Fruit fly (Drosophila melanogaster): ENCODE data around the gene TTLL4B.

Gene TTLL4B

DNA sequence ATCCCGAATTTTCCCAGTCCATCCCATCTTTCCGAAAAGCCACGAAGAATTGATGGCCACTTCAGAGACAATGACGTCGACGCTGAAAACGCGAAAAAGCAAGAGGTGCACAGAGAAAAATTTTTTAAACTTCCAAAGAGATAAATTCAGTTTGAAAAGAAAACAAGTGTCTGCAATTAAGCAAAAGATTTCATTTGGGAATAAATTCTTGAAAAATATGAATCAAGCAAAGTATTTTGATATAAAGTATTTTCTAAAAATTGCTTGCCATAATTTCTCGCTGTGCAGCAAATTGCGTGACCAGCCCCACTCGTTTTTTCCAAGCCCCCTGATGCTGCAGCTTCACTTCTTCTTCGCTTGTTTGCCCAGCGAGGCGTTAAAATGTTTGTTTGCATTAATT lies 19.7 kb downstream of the TTLL4B start (continued):
- TF ChIP-seq CG8632 (GFP tag; optimal IDR thresholded peaks at IDR 0.05) (peak; percentile 46), CG16779 (tag; optimal IDR thresholded peaks at IDR 0.05) (no peak), CG6163 (GFP tag; IDR thresholded peaks at IDR 0.05) (peak; percentile 85), Sox15 (GFP tag; optimal IDR thresholded peaks at IDR 0.05) (peak; percentile 21), Smox (GFP tag; optimal IDR thresholded peaks at IDR 0.05) (peak; percentile 66), CG4318 (GFP tag; optimal IDR thresholded peaks at IDR 0.05) (peak; percentile 76), CG6808 (GFP tag; optimal IDR thresholded peaks at IDR 0.05) (peak; percentile 45), CG34406 (GFP tag; optimal IDR thresholded peaks at IDR 0.05) (peak; percentile 57), achi (GFP tag; optimal IDR thresholded peaks at IDR 0.05) (peak; percentile 61), CG6854 (GFP tag; optimal IDR thresholded peaks at IDR 0.05) (no peak), CG10631 (GFP tag; optimal IDR thresholded peaks at IDR 0.05) (peak; percentile 75), CG31627 (GFP tag; optimal IDR thresholded peaks at IDR 0.05) (peak; percentile 61), net (GFP tag; optimal IDR thresholded peaks at IDR 0.05) (peak; percentile 73), Gug (GFP tag; IDR thresholded peaks at IDR 0.05) (peak; percentile 73), CG10669 (GFP tag; optimal IDR thresholded peaks at IDR 0.05) (peak; percentile 54), CG11902 (GFP tag; optimal IDR thresholded peaks at IDR 0.05) (peak; percentile 28), svp (GFP tag) (peak; percentile 81), CG9139 (GFP tag; optimal IDR thresholded peaks at IDR 0.05) (no peak), Sox14 (GFP tag; optimal IDR thresholded peaks at IDR 0.05) (peak; percentile 75), salr (GFP tag; optimal IDR thresholded peaks at IDR 0.05) (peak in 1 of 2 experiments; percentile 68), lz (GFP tag; optimal IDR thresholded peaks at IDR 0.05) (peak; percentile 67), Blimp-1 (GFP tag; optimal IDR thresholded peaks at IDR 0.05) (no peak), CG8119 (GFP tag; IDR thresholded peaks at IDR 0.05) (peak; percentile 90), OdsH (GFP tag; optimal IDR thresholded peaks at IDR 0.05) (peak; percentile 77)

DNA sequence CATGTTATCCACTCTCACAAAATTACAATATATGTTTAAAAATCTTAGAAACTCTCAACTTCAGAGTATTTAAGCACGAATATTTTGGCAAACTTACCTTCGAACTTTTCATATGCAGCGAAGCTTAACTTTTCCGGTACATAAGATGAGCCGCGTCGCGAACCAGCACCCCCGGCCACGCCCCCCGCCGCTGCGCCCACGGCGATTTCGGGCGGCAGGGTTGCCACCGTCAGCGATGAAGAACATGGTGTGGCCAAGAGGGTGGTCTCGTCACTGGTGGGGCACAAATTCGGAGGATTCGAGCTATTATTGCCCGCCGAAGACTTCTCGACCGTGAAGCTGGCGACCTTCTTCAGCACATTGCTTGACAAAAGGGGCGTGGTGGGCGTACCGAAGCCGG lies 21.5 kb downstream of the TTLL4B start:
- TF ChIP-seq CG11902 (GFP tag; optimal IDR thresholded peaks at IDR 0.05) (no peak), CG4318 (GFP tag; optimal IDR thresholded peaks at IDR 0.05) (no peak), Sox102F (GFP tag; optimal IDR thresholded peaks at IDR 0.05) (no peak), esn (GFP tag; optimal IDR thresholded peaks at IDR 0.05) (no peak), vri (GFP tag; optimal IDR thresholded peaks at IDR 0.05) (no peak), Eip78C (GFP tag) (no peak), CG32006 (GFP tag; optimal IDR thresholded peaks at IDR 0.05) (no peak), CG8119 (GFP tag; IDR thresholded peaks at IDR 0.05) (no peak), Gug (GFP tag; IDR thresholded peaks at IDR 0.05) (no peak), eg (GFP tag; IDR thresholded peaks at IDR 0.05) (no peak), fd59A (GFP tag; optimal IDR thresholded peaks at IDR 0.05) (no peak), CG6808 (GFP tag; optimal IDR thresholded peaks at IDR 0.05) (no peak), fkh (GFP tag; optimal IDR thresholded peaks at IDR 0.05) (no peak), Hr39 (GFP tag; optimal IDR thresholded peaks at IDR 0.05) (no peak)

DNA sequence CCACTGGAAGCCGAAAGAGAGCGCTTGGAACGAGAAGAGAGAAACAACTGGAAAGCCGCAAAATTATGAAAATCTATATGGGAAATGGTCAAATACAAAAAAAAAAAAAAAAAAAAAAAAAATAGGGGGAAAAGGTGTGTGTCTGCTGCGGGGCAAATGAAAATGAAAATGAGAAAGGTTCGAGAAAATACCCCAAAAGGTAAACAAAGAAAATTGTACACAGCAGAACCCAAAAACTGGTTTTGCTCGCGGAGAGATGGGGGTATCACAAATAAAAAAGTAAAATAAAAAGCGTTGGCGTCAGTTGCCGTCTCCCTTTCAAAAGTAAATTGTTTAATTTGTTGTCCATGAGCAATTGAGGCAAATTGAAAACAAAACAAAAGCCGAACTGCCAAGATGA lies 25.7 kb downstream of the TTLL4B start:
- TF ChIP-seq fkh (GFP tag; optimal IDR thresholded peaks at IDR 0.05) (peak; percentile 61), achi (GFP tag; optimal IDR thresholded peaks at IDR 0.05) (no peak), Eip78C (GFP tag) (peak; percentile 19), eg (GFP tag; IDR thresholded peaks at IDR 0.05) (peak; percentile 49; the same call in 1 of the 3 replicates), CG6808 (GFP tag; optimal IDR thresholded peaks at IDR 0.05) (no peak), CG8119 (GFP tag; IDR thresholded peaks at IDR 0.05) (peak; percentile 48; the same call in 1 of the 3 replicates)

DNA sequence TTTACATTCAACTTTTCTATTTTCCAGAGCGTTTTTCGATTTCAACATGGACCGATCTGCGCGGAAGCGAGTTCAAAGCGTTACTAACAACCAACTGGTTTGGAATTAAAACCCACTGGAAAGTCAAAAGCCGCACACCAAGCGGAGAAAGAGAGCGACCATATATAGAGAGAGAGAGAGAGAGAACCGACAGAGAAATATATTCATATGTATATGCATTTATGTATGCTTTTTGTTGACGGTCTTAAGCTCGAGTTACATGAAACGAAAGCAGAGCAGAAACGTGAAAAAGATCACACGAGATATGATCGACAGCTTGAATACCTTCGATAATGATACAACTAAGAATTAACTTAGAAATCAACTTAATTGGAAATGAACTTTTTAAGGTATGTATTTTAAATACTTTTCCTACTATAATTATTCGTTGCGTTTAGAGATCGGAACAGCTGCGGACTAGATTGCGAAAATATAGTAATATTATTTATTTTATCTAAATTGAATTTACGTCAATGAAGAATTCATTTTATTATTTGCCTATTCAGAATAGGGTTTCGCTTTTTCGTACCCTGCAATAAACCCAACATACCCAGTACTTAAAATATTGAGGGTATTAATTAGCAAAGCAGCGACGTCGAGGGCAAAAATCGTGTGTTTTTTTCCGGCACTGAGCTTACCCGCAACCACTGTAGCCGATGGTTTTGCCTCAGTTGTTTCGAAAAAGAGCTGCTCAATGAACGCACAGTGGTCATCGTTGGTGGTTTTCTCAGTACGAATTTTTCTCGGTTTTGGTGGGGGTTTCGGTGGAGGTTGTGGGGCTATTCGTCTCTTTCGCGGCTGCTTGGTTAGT lies 26.5 kb downstream of the TTLL4B start:
- peak; percentile 70 for TF ChIP-seq Sox15 (GFP tag; optimal IDR thresholded peaks at IDR 0.05)
- peak; percentile 84 for TF ChIP-seq CG4318 (GFP tag; optimal IDR thresholded peaks at IDR 0.05)
- TF ChIP-seq esn (GFP tag; optimal IDR thresholded peaks at IDR 0.05): peak; percentile 89
- peak; percentile 59 for TF ChIP-seq cyc (GFP tag; optimal IDR thresholded peaks at IDR 0.05)
- peak; percentile 69 for TF ChIP-seq Hr39 (GFP tag; optimal IDR thresholded peaks at IDR 0.05)
- TF ChIP-seq fd59A (GFP tag; optimal IDR thresholded peaks at IDR 0.05): peak; percentile 81
- peak; percentile 93 for TF ChIP-seq Eip78C (GFP tag)
- no peak for TF ChIP-seq fd85E (GFP tag; optimal IDR thresholded peaks at IDR 0.05)
- peak; percentile 75 for TF ChIP-seq achi (GFP tag; optimal IDR thresholded peaks at IDR 0.05)
- peak; percentile 93 for TF ChIP-seq CG32006 (GFP tag; optimal IDR thresholded peaks at IDR 0.05)
- peak; percentile 65 for TF ChIP-seq topi (GFP tag; optimal IDR thresholded peaks at IDR 0.05)
- peak; percentile 60 for TF ChIP-seq Blimp-1 (GFP tag; optimal IDR thresholded peaks at IDR 0.05)
- peak; percentile 51 for TF ChIP-seq CG10669 (GFP tag; optimal IDR thresholded peaks at IDR 0.05)
- no peak for TF ChIP-seq CG8319 (GFP tag; optimal IDR thresholded peaks at IDR 0.05)
- peak; percentile 47 for TF ChIP-seq vri (GFP tag; optimal IDR thresholded peaks at IDR 0.05)
- peak; percentile 24 for TF ChIP-seq Eip75B (GFP tag; optimal IDR thresholded peaks at IDR 0.05)
- 0 out of 2 replicates have a peak, but pooled peaks have one; percentile 29 for TF ChIP-seq CG11294 (GFP tag; IDR thresholded peaks at IDR 0.05)
- TF ChIP-seq ss (GFP tag; optimal IDR thresholded peaks at IDR 0.05): peak; percentile 81 to 83
- no peak for TF ChIP-seq CG16779 (tag; optimal IDR thresholded peaks at IDR 0.05)
- TF ChIP-seq CG9139 (GFP tag; optimal IDR thresholded peaks at IDR 0.05): peak; percentile 31
- peak; percentile 77 for TF ChIP-seq CG6808 (GFP tag; optimal IDR thresholded peaks at IDR 0.05)
- TF ChIP-seq Ets21C (GFP tag; optimal IDR thresholded peaks at IDR 0.05): peak; percentile 54
- peak; percentile 79 for TF ChIP-seq CG34406 (GFP tag; optimal IDR thresholded peaks at IDR 0.05)
